Fruit fly (Drosophila melanogaster) whole organism, wandering third instar larva: ENCODE data around the gene Arl6IP1.

Experiments used
- CrebA ChIP-seq: fragments of 200-800 bp; sonication (Bioruptor generic); optimal IDR thresholded peaks from 2 replicates; lab custom pipeline; 2016; ENCODE audit warnings: missing biosample characterization, mild to moderate bottlenecking, missing genetic modification characterization, borderline replicate concordance
- jim ChIP-seq: fragments of 175-275, 200-325 bp; sonication (Bioruptor generic); optimal IDR thresholded peaks from 2 replicates; lab custom pipeline; 2016; ENCODE audit warnings: missing biosample characterization, mild to moderate bottlenecking, missing genetic modification characterization

- TF ChIP-seq jim (GFP tag; lab: Kevin White, UChicago) (no peak), CrebA (GFP tag; lab: Kevin White, UChicago) (no peak)
Observed at dm6 chr3R:16655494-16656493, 12.4 kb downstream of the Arl6IP1 start, which contains the start of gene modSP.
